Fruit fly (Drosophila melanogaster): ENCODE results near the gene Icmt.

- TF ChIP-seq pad (GFP tag; optimal IDR thresholded peaks at IDR 0.05): no peak
- TF ChIP-seq kay (GFP tag; ENCODE audit: borderline replicate concordance): no peak
- TF ChIP-seq CG7045 (GFP tag; optimal IDR thresholded peaks at IDR 0.05): no peak
- no peak for TF ChIP-seq Crg-1 (GFP tag; optimal IDR thresholded peaks at IDR 0.05)
- no peak for TF ChIP-seq toe (GFP tag; optimal IDR thresholded peaks at IDR 0.05)
- TF ChIP-seq CG11617 (GFP tag; optimal IDR thresholded peaks at IDR 0.05): no peak
- TF ChIP-seq Hr96 (GFP tag; optimal IDR thresholded peaks at IDR 0.05): no peak
- no peak for TF ChIP-seq CG12768 (GFP tag; optimal IDR thresholded peaks at IDR 0.05)
- TF ChIP-seq Clk (GFP tag; optimal IDR thresholded peaks at IDR 0.05): no peak
- no peak for TF ChIP-seq Mnt (GFP tag; optimal IDR thresholded peaks at IDR 0.05)
- no peak for TF ChIP-seq CG1620 (GFP tag; optimal IDR thresholded peaks at IDR 0.05)
- TF ChIP-seq ovo (GFP tag; optimal IDR thresholded peaks at IDR 0.05): no peak
- TF ChIP-seq bab1 (GFP tag; optimal IDR thresholded peaks at IDR 0.05): no peak
- no peak for TF ChIP-seq CG5204 (GFP tag; optimal IDR thresholded peaks at IDR 0.05)
Measured at dm6 chr3L:13068293-13068692, 50.2 kb downstream of the Icmt start.

Data from whole organism, adult.